Worm (Caenorhabditis elegans) whole organism, L1 larva: ENCODE data around the gene fbxa-75.

Experiments used
- F16B12.6 ChIP-seq: fragments of 150-350 bp; optimal IDR thresholded peaks from 2 replicates; lab custom pipeline; 2014; ENCODE audit warnings: missing biosample characterization, missing genetic modification characterization
- elt-2 ChIP-seq: sonication (generic microtip); optimal IDR thresholded peaks from 2 replicates; lab custom pipeline; 2016; ENCODE audit warnings: missing genetic modification characterization, mild to moderate bottlenecking, inconsistent platforms, missing compliant biosample characterization, missing genetic modification reagents
- elt-3 ChIP-seq, 6 experiments: fragments of 150-350 bp in 1 of 6; sonication (generic microtip); optimal IDR thresholded peaks; 2 replicates each; lab custom pipeline; 2017 to 2018; ENCODE audit warnings: missing biosample characterization in 6 of 6, missing genetic modification characterization in 6 of 6, inconsistent platforms in 1 of 6
- ets-5 ChIP-seq: fragments of 200-800 bp; sonication (Bioruptor generic); IDR thresholded peaks from 2 replicates; pipeline ENCODE4 v1.3.6; 2022; ENCODE audit warnings: missing genetic modification characterization, missing compliant biosample characterization
- hlh-4 ChIP-seq: sonication (generic microtip); optimal IDR thresholded peaks from 2 replicates; lab custom pipeline; 2016; ENCODE audit warnings: mild to moderate bottlenecking, missing genetic modification characterization, missing compliant biosample characterization
- lsy-2 ChIP-seq, 2 experiments: fragments of 150-350 bp; optimal IDR thresholded peaks; 2 replicates each; lab custom pipeline; 2014; ENCODE audit warnings: missing biosample characterization in 2 of 2, missing genetic modification characterization in 2 of 2
- nhr-12 ChIP-seq: sonication (generic microtip); optimal IDR thresholded peaks from 2 replicates; lab custom pipeline; 2017; ENCODE audit warnings: missing biosample characterization, missing genetic modification characterization
- nhr-20 ChIP-seq: sonication (generic microtip); optimal IDR thresholded peaks from 2 replicates; lab custom pipeline; 2016; ENCODE audit warnings: mild to moderate bottlenecking, missing genetic modification characterization, missing compliant biosample characterization
- pqm-1 ChIP-seq: sonication (generic microtip); optimal IDR thresholded peaks from 3 replicates; lab custom pipeline; 2017; ENCODE audit warnings: missing biosample characterization, missing genetic modification characterization
- unc-86 ChIP-seq: sonication (generic microtip); optimal IDR thresholded peaks from 2 replicates; lab custom pipeline; 2016; ENCODE audit warnings: missing genetic modification characterization, missing compliant biosample characterization

DNA sequence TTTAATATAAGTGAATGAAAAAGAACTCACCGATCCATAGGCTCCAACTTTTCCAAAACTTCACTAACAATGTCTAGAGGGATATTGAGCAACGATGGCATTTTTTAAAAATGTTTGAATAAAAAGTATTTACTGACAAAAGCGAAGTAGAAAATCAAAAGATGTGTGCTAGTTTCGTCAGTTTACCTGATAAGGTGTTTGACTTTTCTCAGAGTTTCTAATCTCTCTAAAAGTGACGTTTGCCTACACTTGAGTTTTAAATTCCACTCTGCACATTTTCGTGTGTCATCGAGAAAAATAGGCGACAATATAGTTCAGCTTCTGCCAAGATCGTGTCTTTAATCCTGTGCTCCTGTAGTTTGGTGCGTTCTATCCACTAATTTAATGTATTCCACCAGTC, 18.0 kb downstream of the fbxa-75 start, which contains the start of gene fbxa-15:
- no peak for TF ChIP-seq elt-3 (tag; optimal IDR thresholded peaks at IDR 0.05; lab: Kevin White, UChicago)
- TF ChIP-seq hlh-4 (tag; lab: Kevin White, UChicago) = no peak
- TF ChIP-seq nhr-20 (tag; lab: Kevin White, UChicago) = no peak
- TF ChIP-seq pqm-1 (tag; lab: Kevin White, UChicago) = no peak
- no peak for TF ChIP-seq F16B12.6
- no peak for TF ChIP-seq ets-5 (GFP tag; lab: Robert Waterston, UW)
- no peak for TF ChIP-seq nhr-12
- TF ChIP-seq lsy-2 (tag; optimal IDR thresholded peaks at IDR 0.05; lab: Kevin White, UChicago) = no peak
- TF ChIP-seq elt-2 (tag; lab: Kevin White, UChicago) = no peak
- TF ChIP-seq unc-86 = no peak
